Fruit fly (Drosophila melanogaster): ENCODE results near the gene Pdk1.

- TF ChIP-seq h (optimal IDR thresholded peaks at IDR 0.05) (no peak), psq (optimal IDR thresholded peaks at IDR 0.05) (no peak), Myc (optimal IDR thresholded peaks at IDR 0.05) (no peak), insv (optimal IDR thresholded peaks at IDR 0.05) (no peak)
Observed at dm6 chr3L:131151-131997, 2.1 kb downstream of the Pdk1 start.
